Worm (Caenorhabditis elegans) whole organism, L4/young adult: ENCODE measurements around the gene srz-11.

Source experiments
- W03F9.2 ChIP-seq: fragments of 150-350 bp; optimal IDR thresholded peaks from 2 replicates; lab custom pipeline; 2014; ENCODE audit warnings: missing biosample characterization, missing genetic modification characterization
- dao-5 ChIP-seq: sonication (generic microtip); optimal IDR thresholded peaks from 2 replicates; lab custom pipeline; 2016; ENCODE audit warnings: missing genotype, missing genetic modification characterization, moderate library complexity, missing compliant biosample characterization
- him-1 ChIP-seq: sonication (generic microtip); optimal IDR thresholded peaks from 2 replicates; lab custom pipeline; 2016; ENCODE audit warnings: missing genotype, missing genetic modification reagents, missing genetic modification characterization, missing compliant biosample characterization

srz-11 gene

ce11 chrV:15147776-15148175, 15.1 kb upstream of the srz-11 start, which contains the start of gene T09F5.20:
T09F5.20 (minus strand) TSS chrV:15147876.
- TF ChIP-seq him-1, result no peak
- TF ChIP-seq dao-5 (tag; lab: Kevin White, UChicago), result no peak
- no peak for TF ChIP-seq W03F9.2

DNA sequence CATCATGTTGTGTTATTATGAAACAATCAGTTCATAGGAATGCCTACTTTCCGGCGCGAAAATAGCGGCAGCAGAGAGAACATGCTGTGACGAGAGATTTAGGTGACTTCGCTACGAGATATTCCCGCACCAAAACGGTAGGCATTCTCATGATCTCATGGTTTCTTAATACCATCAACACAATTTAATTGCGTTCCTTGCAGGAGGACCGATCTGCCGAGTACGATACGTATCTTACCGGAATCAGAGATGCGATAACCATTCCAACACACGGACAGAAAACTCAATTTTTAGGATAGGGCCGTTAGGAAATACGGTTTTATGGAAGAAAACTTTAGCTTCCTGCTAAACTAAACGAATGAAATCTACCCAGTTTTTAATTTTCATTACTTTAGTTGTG, 14.1 kb upstream of the srz-11 start, which contains the start of gene T09F5.1:
TSS of gene T09F5.1 (plus strand) at position 301 of the 400 bp plus-strand sequence.
- no peak for TF ChIP-seq W03F9.2
- no peak for TF ChIP-seq him-1

ce11 chrV:15150176-15150575, 12.7 kb upstream of the srz-11 start:
- TF ChIP-seq dao-5 (tag; lab: Kevin White, UChicago) (no peak), him-1 (no peak), W03F9.2 (no peak)

DNA sequence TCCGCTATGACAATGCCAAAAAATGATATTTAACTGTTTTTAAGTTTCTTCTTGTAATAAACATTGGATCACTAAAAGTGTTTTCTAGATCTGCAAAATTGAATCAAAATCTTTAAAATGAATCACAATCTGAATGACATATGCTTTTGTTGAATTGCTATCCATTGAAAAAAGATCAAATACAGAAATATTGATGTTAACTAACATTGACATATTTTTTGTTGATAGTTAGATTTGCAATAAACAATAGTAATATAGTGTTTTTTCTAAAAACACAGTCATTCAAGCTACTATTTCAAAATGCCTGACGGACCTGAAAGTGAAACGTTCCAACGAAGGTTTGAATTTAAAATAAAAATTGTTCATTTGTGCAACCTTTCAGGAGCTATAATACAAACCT, 12.2 kb upstream of the srz-11 start, which contains the start of gene T09F5.2:
TSS of gene T09F5.2 (plus strand) at position 301 of the 400 bp plus-strand sequence.
- TF ChIP-seq him-1, result no peak
- no peak for TF ChIP-seq W03F9.2
- TF ChIP-seq dao-5 (tag; lab: Kevin White, UChicago), result no peak

- TF ChIP-seq him-1 (no peak), W03F9.2 (no peak), dao-5 (tag; lab: Kevin White, UChicago) (no peak)
Observed at ce11 chrV:15152010-15152409, 10.9 kb upstream of the srz-11 start.

DNA sequence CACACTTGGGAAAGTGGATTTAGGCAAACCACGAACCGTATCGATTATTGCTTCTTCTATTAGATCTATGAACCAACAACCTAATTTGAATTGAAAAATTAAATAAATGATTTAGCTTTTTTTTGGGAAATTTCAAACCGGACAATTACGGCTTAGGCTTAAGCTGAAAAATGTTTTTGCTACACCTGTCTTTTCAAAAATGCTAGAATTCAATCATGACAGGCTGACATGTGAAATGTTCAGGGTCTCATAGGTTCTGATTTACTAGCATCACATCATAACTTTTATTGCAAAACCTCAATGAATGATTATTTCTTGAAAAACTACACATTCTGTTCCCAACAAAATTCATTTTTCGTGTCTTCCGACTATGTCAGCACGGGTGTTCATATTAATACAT, 9.6 kb upstream of the srz-11 start, which contains the start of gene srh-55:
TSS of gene srh-55 (plus strand) at position 301 of the 400 bp plus-strand sequence.
- no peak for TF ChIP-seq dao-5 (tag; lab: Kevin White, UChicago)
- TF ChIP-seq him-1, result no peak

DNA sequence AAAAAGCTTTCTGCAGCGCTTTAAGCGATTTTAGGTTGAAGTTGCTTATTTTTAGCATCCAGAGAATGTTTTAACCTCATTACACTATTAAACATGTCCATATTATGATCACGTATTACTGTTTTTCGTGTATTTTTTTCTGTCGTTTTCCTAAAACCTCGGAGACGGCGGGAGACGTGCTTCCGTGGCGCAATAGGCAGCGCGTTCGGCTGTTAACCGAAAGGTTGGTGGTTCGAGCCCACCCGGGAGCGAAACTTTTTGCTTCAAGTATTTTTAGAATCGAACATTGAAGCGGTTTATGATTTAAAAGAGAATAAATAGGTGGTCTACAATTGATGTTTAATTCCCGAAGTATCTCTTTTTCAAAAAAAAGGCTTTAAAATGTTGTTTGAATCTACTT, 6.4 kb upstream of the srz-11 start:
- TF ChIP-seq him-1 (no peak), dao-5 (tag; lab: Kevin White, UChicago) (no peak), W03F9.2 (no peak)

ce11 chrV:15158691-15159090, 4.2 kb upstream of the srz-11 start, which contains the start of gene str-45:
str-45 (plus strand) TSS chrV:15158991.
- TF ChIP-seq dao-5 (tag; lab: Kevin White, UChicago) (no peak), W03F9.2 (no peak), him-1 (no peak)

DNA sequence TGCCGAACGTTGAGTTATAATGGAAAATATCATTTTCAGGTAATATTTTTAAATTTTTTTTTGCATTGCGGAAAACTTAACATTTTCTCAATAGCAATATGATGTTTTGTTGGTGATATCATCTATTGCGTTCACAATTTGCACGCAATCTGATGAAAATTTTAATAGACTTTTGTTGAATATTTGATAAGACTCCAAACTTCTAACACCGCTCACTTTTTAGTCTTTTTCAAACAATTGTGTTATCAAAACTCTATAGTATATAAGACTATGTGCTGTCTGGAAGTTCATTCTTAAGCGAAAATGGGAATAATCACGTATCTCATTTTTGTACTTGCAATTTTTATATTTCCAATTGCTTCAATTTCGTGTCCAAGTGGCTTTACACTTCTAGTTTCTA, 12.6 kb downstream of the srz-11 start, which contains the start of gene clec-47:
TSS of gene clec-47 (plus strand) at position 301 of the 400 bp plus-strand sequence.
- TF ChIP-seq W03F9.2, result no peak
- no peak for TF ChIP-seq dao-5 (tag; lab: Kevin White, UChicago)
- TF ChIP-seq him-1, result no peak

ce11 chrV:15179757-15180156, 16.9 kb downstream of the srz-11 start, which contains the start of gene T09F5.10:
T09F5.10 (plus strand) TSS chrV:15180057.
- TF ChIP-seq W03F9.2, result no peak
- no peak for TF ChIP-seq dao-5 (tag; lab: Kevin White, UChicago)
- no peak for TF ChIP-seq him-1

- TF ChIP-seq W03F9.2 (no peak), dao-5 (tag; lab: Kevin White, UChicago) (no peak), him-1 (no peak)
Observed at ce11 chrV:15181899-15182298, 19.0 kb downstream of the srz-11 start.

DNA sequence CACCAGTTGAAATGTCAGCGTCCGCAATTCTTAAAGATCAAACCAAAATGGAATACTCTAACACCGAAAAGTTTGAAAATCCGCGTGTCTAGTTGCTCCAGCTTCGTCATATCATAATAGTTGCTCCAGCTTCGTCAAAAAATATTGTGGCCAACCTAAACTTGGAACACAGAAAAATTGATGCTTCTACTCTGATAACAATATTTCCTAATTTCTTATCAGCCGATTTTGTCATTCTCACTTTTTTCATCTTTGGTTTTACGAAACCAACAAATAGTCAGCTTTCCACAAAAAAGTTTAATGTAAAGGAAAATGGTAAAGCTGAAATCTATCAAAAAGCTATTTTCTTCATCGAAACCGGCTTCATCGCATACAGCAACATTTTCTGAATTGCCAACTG, 19.5 kb downstream of the srz-11 start, which contains the start of gene fbxa-84:
TSS of gene fbxa-84 (plus strand) at position 34 of the 400 bp plus-strand sequence.
- TF ChIP-seq him-1 (no peak), W03F9.2 (no peak), dao-5 (tag; lab: Kevin White, UChicago) (no peak)

ce11 chrV:15184097-15185040, 21.5 kb downstream of the srz-11 start, which contains the start of gene Y75B12B.1:
Y75B12B.1 (plus strand) TSS chrV:15184699.
- no peak for TF ChIP-seq him-1
- TF ChIP-seq W03F9.2, result peak; percentile 52
- TF ChIP-seq dao-5 (tag; lab: Kevin White, UChicago), result no peak

ce11 chrV:15186259-15186927, 23.5 kb downstream of the srz-11 start, which contains the start of gene Y75B12B.3:
Y75B12B.3 (minus strand) TSS chrV:15186279.
- TF ChIP-seq dao-5 (tag; lab: Kevin White, UChicago), result no peak
- TF ChIP-seq W03F9.2, result no peak
- no peak for TF ChIP-seq him-1
